Worm (Caenorhabditis elegans): Measurements from ENCODE around the gene fli-1.

fli-1 gene

DNA sequence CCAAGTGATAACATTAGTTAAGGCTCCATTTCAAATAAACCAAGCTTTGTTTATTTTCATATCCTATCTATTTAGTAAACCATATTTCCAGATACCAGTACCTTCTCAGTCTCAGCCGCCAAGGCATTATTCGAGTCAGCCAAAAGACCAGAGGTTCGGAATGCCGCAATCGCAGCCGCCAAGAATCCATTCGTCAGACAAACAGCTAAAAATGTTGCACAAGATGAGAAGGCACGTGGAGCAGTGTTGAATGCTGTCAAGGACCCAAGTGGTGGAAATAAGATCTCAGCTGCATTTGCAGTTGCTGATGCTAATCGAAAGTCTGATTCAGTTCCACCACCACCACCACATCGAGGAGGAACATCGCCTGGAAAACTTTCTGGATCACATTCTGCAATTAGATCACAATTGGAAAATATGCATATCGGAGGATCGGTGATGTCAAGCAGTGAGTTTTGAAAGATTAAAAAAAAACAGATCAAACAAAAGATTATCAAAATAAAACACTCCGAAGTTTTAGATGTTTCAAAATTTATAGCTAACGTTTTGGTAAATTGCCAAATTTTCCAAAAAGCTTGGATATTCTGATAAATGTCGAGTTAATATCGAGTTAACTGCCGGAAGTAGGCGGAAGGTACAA is 13.9 kb upstream of the fli-1 start:
- TF ChIP-seq nhr-237 (tag; optimal IDR thresholded peaks at IDR 0.05) (no peak), lin-32 (GFP tag; optimal IDR thresholded peaks at IDR 0.05) (no peak), zip-8 (tag; optimal IDR thresholded peaks at IDR 0.05) (no peak), drap-1 (GFP tag; optimal IDR thresholded peaks at IDR 0.05) (no peak), unc-62 (GFP tag; optimal IDR thresholded peaks at IDR 0.05) (no peak), mls-2 (tag; optimal IDR thresholded peaks at IDR 0.05) (no peak), tbx-8 (GFP tag; optimal IDR thresholded peaks at IDR 0.05) (no peak), elt-1 (tag; optimal IDR thresholded peaks at IDR 0.05; ENCODE audit: borderline replicate concordance, insufficient read depth) (no peak), ceh-83 (GFP tag; optimal IDR thresholded peaks at IDR 0.05) (no peak), unc-120 (tag; optimal IDR thresholded peaks at IDR 0.05; ENCODE audit: poor library complexity, severe bottlenecking) (no peak), ces-1 (GFP tag; optimal IDR thresholded peaks at IDR 0.05) (no peak)

DNA sequence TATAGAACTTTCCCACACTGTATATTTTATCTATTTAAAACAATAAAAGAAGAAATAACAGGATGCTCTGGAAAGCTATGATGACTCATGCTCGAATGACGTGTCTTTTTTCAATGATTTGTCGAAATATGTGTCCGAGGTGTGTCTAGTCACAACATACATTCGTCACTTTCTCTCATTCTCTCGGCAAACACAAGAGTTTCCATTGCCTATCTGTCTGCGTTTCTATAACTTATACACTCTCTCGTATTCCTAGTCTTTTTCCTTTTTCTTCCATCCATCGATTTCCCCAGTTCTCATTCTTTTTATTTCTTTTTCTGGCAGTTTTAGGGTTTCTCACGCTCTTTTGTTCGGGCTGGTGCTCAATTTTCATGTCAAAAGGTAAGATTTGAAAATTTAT is 13.1 kb upstream of the fli-1 start:
- TF ChIP-seq nhr-28 (tag; optimal IDR thresholded peaks at IDR 0.05) (no peak), drap-1 (GFP tag; optimal IDR thresholded peaks at IDR 0.05) (no peak), zip-8 (tag; optimal IDR thresholded peaks at IDR 0.05) (no peak), ceh-43 (GFP tag; optimal IDR thresholded peaks at IDR 0.05) (no peak), bed-3 (GFP tag; optimal IDR thresholded peaks at IDR 0.05) (no peak), pha-4 (tag; optimal IDR thresholded peaks at IDR 0.05) (no peak), nhr-2 (tag; optimal IDR thresholded peaks at IDR 0.05) (no peak), sem-2 (GFP tag; optimal IDR thresholded peaks at IDR 0.05) (no peak), mab-5 (tag; optimal IDR thresholded peaks at IDR 0.05) (no peak), cnd-1 (tag; optimal IDR thresholded peaks at IDR 0.05) (no peak), ces-1 (GFP tag; optimal IDR thresholded peaks at IDR 0.05) (no peak), M03D4.4 (tag; optimal IDR thresholded peaks at IDR 0.05) (no peak), tbx-8 (GFP tag; optimal IDR thresholded peaks at IDR 0.05) (no peak), lsy-2 (tag; optimal IDR thresholded peaks at IDR 0.05) (no peak), ceh-39 (tag; optimal IDR thresholded peaks at IDR 0.05) (no peak)

DNA sequence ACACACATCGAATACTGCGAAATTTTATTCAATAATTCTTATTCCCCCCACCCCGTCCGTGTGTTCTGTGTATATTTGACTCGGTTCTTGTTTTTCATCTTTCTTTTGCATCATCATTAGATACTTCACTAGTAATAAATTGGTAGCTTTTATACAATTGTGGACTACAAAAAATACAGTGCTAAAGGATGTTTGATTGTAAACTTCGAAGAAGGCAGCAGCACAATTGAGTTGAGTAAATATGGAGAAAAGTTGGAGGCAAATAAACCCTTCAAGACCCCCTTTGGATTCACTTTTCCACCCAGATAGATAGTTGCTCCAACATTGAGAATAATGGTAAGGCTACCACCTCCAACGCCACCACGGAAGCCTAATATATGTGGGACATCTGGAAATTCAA is 9.8 kb upstream of the fli-1 start, which contains the start of gene B0303.7:
B0303.7 (plus strand) TSS at position 301 of the 400 bp plus-strand sequence.
- TF ChIP-seq ces-1 (GFP tag; optimal IDR thresholded peaks at IDR 0.05) (no peak), M03D4.4 (tag; optimal IDR thresholded peaks at IDR 0.05) (no peak), drap-1 (GFP tag; optimal IDR thresholded peaks at IDR 0.05) (no peak), lin-13 (tag; optimal IDR thresholded peaks at IDR 0.05) (no peak), lin-32 (GFP tag; optimal IDR thresholded peaks at IDR 0.05) (no peak), sptf-1 (tag; optimal IDR thresholded peaks at IDR 0.05) (no peak), elt-1 (tag; optimal IDR thresholded peaks at IDR 0.05; ENCODE audit: borderline replicate concordance, insufficient read depth) (no peak), nhr-12 (tag; optimal IDR thresholded peaks at IDR 0.05) (no peak), ceh-43 (GFP tag; optimal IDR thresholded peaks at IDR 0.05) (no peak), pha-4 (tag; optimal IDR thresholded peaks at IDR 0.05) (no peak), unc-62 (GFP tag; optimal IDR thresholded peaks at IDR 0.05) (no peak), nhr-28 (tag; optimal IDR thresholded peaks at IDR 0.05) (no peak), nhr-2 (tag; optimal IDR thresholded peaks at IDR 0.05) (no peak), blmp-1 (tag; optimal IDR thresholded peaks at IDR 0.05) (no peak), elt-3 (tag; optimal IDR thresholded peaks at IDR 0.05) (no peak), lsy-2 (tag; optimal IDR thresholded peaks at IDR 0.05) (no peak), mep-1 (tag; optimal IDR thresholded peaks at IDR 0.05) (no peak), ham-2 (GFP tag; optimal IDR thresholded peaks at IDR 0.05) (no peak), hlh-1 (tag; optimal IDR thresholded peaks at IDR 0.05) (no peak), mls-2 (tag; optimal IDR thresholded peaks at IDR 0.05) (no peak)

DNA sequence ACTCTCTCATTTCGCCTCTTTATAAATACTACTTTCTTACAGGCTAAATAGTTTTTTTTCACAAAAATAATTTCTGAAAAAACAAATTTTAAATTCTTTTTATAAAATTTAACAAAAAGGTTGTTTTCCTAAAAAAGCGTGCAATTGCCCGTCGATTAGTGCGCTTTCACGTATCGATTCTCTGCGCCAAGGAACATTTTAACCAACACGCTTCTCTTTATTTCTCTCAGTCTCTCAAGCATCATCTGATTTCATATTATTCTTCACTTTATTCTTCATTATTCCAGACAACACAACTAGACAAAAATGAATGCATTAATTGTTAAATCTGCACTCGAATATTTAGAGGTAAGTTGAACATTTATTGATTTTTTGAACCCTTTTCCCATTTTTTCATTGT is 6.1 kb upstream of the fli-1 start, which contains the start of gene B0303.4:
B0303.4 (plus strand) TSS at position 196 of the 400 bp plus-strand sequence.
- TF ChIP-seq tbx-8 (GFP tag; optimal IDR thresholded peaks at IDR 0.05) (no peak), ces-1 (GFP tag; optimal IDR thresholded peaks at IDR 0.05) (peak; percentile 72), blmp-1 (tag; optimal IDR thresholded peaks at IDR 0.05) (no peak), lsy-2 (tag; optimal IDR thresholded peaks at IDR 0.05) (peak; percentile 54), ceh-39 (tag; optimal IDR thresholded peaks at IDR 0.05) (no peak), mep-1 (tag; optimal IDR thresholded peaks at IDR 0.05) (peak; percentile 59)

DNA sequence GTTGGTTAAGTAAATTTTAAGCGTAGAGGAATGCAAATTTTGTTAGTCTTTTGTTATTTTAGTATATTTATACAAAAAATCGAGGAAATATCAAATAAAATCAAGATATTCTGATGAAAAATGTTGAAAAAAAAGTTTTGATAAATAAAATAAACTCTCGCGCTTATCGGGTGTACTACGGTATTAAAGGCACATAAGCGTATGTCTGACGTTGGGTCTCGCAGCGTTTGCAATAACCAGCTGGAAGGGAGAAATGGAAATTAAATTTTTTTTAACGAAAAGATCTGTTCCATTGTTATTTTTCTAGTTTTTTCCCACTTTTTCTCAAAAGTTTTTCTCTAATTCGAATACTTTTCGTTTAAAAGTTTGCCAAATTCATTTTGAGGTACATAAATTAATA is 5.6 kb upstream of the fli-1 start:
- no peak for TF ChIP-seq elt-3 (tag; optimal IDR thresholded peaks at IDR 0.05)
- TF ChIP-seq lin-32 (GFP tag; optimal IDR thresholded peaks at IDR 0.05): no peak
- TF ChIP-seq flh-1 (GFP tag; optimal IDR thresholded peaks at IDR 0.05): no peak
- no peak for TF ChIP-seq unc-62 (GFP tag; optimal IDR thresholded peaks at IDR 0.05)
- TF ChIP-seq sptf-1 (tag; optimal IDR thresholded peaks at IDR 0.05): no peak
- no peak for TF ChIP-seq unc-120 (tag; optimal IDR thresholded peaks at IDR 0.05; ENCODE audit: poor library complexity, severe bottlenecking)
- no peak for TF ChIP-seq nhr-12 (tag; optimal IDR thresholded peaks at IDR 0.05)
- no peak for TF ChIP-seq lsy-2 (tag; optimal IDR thresholded peaks at IDR 0.05)
- no peak for TF ChIP-seq snpc-4 (tag; optimal IDR thresholded peaks at IDR 0.05)
- TF ChIP-seq mls-2 (tag; optimal IDR thresholded peaks at IDR 0.05): no peak
- no peak for TF ChIP-seq sem-2 (GFP tag; optimal IDR thresholded peaks at IDR 0.05)
- no peak for TF ChIP-seq blmp-1 (tag; optimal IDR thresholded peaks at IDR 0.05)
- no peak for TF ChIP-seq ces-1 (GFP tag; optimal IDR thresholded peaks at IDR 0.05)
- no peak for TF ChIP-seq zip-8 (tag; optimal IDR thresholded peaks at IDR 0.05)
- TF ChIP-seq lin-13 (tag; optimal IDR thresholded peaks at IDR 0.05): no peak
- no peak for TF ChIP-seq nhr-237 (tag; optimal IDR thresholded peaks at IDR 0.05)
